Worm (Caenorhabditis elegans) whole organism, mixed stage, embryonic: Measurements from ENCODE around the gene K01A11.3.
A peak's percentile ranks its signal among the peaks of the same experiment; 100 is the strongest.

Experiments
- M03D4.4 ChIP-seq: sonication (generic microtip); optimal IDR thresholded peaks from 2 replicates; lab custom pipeline; 2017; ENCODE audit warnings: mild to moderate bottlenecking, missing genetic modification characterization, missing compliant biosample characterization
- bed-3 ChIP-seq: fragments of 200-800 bp; sonication (Bioruptor generic); optimal IDR thresholded peaks from 3 replicates; lab custom pipeline; 2018; ENCODE audit warnings: mild to moderate bottlenecking, missing genetic modification characterization, moderate library complexity, missing compliant biosample characterization
- ceh-39 ChIP-seq: fragments of 150-350 bp; optimal IDR thresholded peaks from 2 replicates; lab custom pipeline; 2014; ENCODE audit warnings: missing biosample characterization, missing genetic modification characterization
- ceh-43 ChIP-seq: fragments of 200-800 bp; sonication (Bioruptor generic); optimal IDR thresholded peaks from 2 replicates; lab custom pipeline; 2018; ENCODE audit warnings: mild to moderate bottlenecking, missing genetic modification characterization, moderate library complexity, missing compliant biosample characterization
- ceh-83 ChIP-seq: fragments of 200-800 bp; sonication (Bioruptor generic); optimal IDR thresholded peaks from 2 replicates; lab custom pipeline; 2018; ENCODE audit warnings: mild to moderate bottlenecking, missing genetic modification characterization, missing compliant biosample characterization
- cnd-1 ChIP-seq: fragments of 200-800 bp; sonication (Bioruptor generic); optimal IDR thresholded peaks from 2 replicates; lab custom pipeline; 2018; ENCODE audit warnings: mild to moderate bottlenecking, missing genetic modification characterization, missing compliant biosample characterization
- drap-1 ChIP-seq: fragments of 200-800 bp; sonication (Bioruptor generic); optimal IDR thresholded peaks from 3 replicates; lab custom pipeline; 2018; ENCODE audit warnings: mild to moderate bottlenecking, missing genetic modification characterization, missing compliant biosample characterization
- elt-1 ChIP-seq: sonication (generic microtip); optimal IDR thresholded peaks from 2 replicates; lab custom pipeline; 2017; ENCODE audit warnings: missing genetic modification characterization, mild to moderate bottlenecking, missing compliant biosample characterization, antibody characterized with exemption, moderate library complexity, borderline replicate concordance; ENCODE audit not compliant: insufficient read depth
- elt-3 ChIP-seq: fragments of 150-350 bp; optimal IDR thresholded peaks from 2 replicates; lab custom pipeline; 2014; ENCODE audit warnings: missing biosample characterization, missing genetic modification characterization
- flh-1 ChIP-seq: fragments of 200-800 bp; sonication (Bioruptor generic); optimal IDR thresholded peaks from 2 replicates; lab custom pipeline; 2018; ENCODE audit warnings: mild to moderate bottlenecking, missing genetic modification characterization, moderate library complexity, missing compliant biosample characterization
- ham-2 ChIP-seq: fragments of 200-800 bp; sonication (Bioruptor generic); optimal IDR thresholded peaks from 2 replicates; lab custom pipeline; 2018; ENCODE audit warnings: mild to moderate bottlenecking, missing genetic modification characterization, missing compliant biosample characterization
- hlh-1 ChIP-seq: fragments of 150-350 bp; optimal IDR thresholded peaks from 2 replicates; lab custom pipeline; 2014; ENCODE audit warnings: missing biosample characterization, missing genetic modification reagents, missing genetic modification characterization
- lin-13 ChIP-seq: fragments of 150-350 bp; optimal IDR thresholded peaks from 2 replicates; lab custom pipeline; 2014; ENCODE audit warnings: missing biosample characterization, missing genetic modification characterization
- mab-5 ChIP-seq: fragments of 150-350 bp; optimal IDR thresholded peaks from 2 replicates; lab custom pipeline; 2014; ENCODE audit warnings: missing biosample characterization, missing genetic modification characterization
- mls-2 ChIP-seq: sonication (generic microtip); optimal IDR thresholded peaks from 2 replicates; lab custom pipeline; 2016; ENCODE audit warnings: mild to moderate bottlenecking, missing genetic modification characterization, moderate library complexity, missing compliant biosample characterization
- nhr-12 ChIP-seq: fragments of 150-350 bp; optimal IDR thresholded peaks from 2 replicates; lab custom pipeline; 2014; ENCODE audit warnings: missing biosample characterization, missing genetic modification characterization
- nhr-2 ChIP-seq: fragments of 150-350 bp; optimal IDR thresholded peaks from 2 replicates; lab custom pipeline; 2014; ENCODE audit warnings: missing biosample characterization, missing genetic modification characterization
- nhr-28 ChIP-seq: fragments of 150-350 bp; optimal IDR thresholded peaks from 2 replicates; lab custom pipeline; 2014; ENCODE audit warnings: missing biosample characterization, missing genetic modification characterization
- nhr-76 ChIP-seq: sonication (generic microtip); optimal IDR thresholded peaks from 2 replicates; lab custom pipeline; 2017; ENCODE audit warnings: missing biosample characterization, missing genetic modification characterization
- pha-4 ChIP-seq: fragments of 150-350 bp; optimal IDR thresholded peaks from 2 replicates; lab custom pipeline; 2018; ENCODE audit warnings: missing biosample characterization, missing genetic modification reagents, missing genetic modification characterization
- sem-2 ChIP-seq: fragments of 200-800 bp; sonication (Bioruptor generic); optimal IDR thresholded peaks from 2 replicates; lab custom pipeline; 2018; ENCODE audit warnings: mild to moderate bottlenecking, missing genetic modification characterization, missing compliant biosample characterization
- snpc-4 ChIP-seq: fragments of 150-350 bp; optimal IDR thresholded peaks from 2 replicates; lab custom pipeline; 2014; ENCODE audit warnings: missing biosample characterization, missing genetic modification characterization
- sptf-1 ChIP-seq: sonication (generic microtip); optimal IDR thresholded peaks from 2 replicates; lab custom pipeline; 2017; ENCODE audit warnings: mild to moderate bottlenecking, missing genetic modification characterization, moderate library complexity, missing compliant biosample characterization
- tbx-8 ChIP-seq: fragments of 200-800 bp; sonication (Bioruptor generic); optimal IDR thresholded peaks from 2 replicates; lab custom pipeline; 2018; ENCODE audit warnings: mild to moderate bottlenecking, missing genetic modification characterization, moderate library complexity, missing compliant biosample characterization
- unc-120 ChIP-seq: sonication (generic microtip); optimal IDR thresholded peaks from 2 replicates; lab custom pipeline; 2017; ENCODE audit warnings: missing genetic modification characterization, missing compliant biosample characterization; ENCODE audit not compliant: poor library complexity, severe bottlenecking
- unc-39 ChIP-seq: fragments of 150-350 bp; optimal IDR thresholded peaks from 2 replicates; lab custom pipeline; 2014; ENCODE audit warnings: missing biosample characterization, missing genetic modification characterization
- unc-62 ChIP-seq: fragments of 150-350 bp; optimal IDR thresholded peaks from 2 replicates; lab custom pipeline; 2014; ENCODE audit warnings: missing biosample characterization, missing genetic modification reagents, missing genetic modification characterization
- zip-8 ChIP-seq: fragments of 150-350 bp; optimal IDR thresholded peaks from 2 replicates; lab custom pipeline; 2014; ENCODE audit warnings: missing biosample characterization, missing genetic modification characterization
- ztf-11 ChIP-seq: fragments of 150-350 bp; optimal IDR thresholded peaks from 2 replicates; lab custom pipeline; 2014; ENCODE audit warnings: missing biosample characterization, missing genetic modification characterization

K01A11.3 gene

ce11 chrIII:3488224-3488623, 35.8 kb upstream of the K01A11.3 start, which contains the start of gene C34C12.7:
Gene C34C12.7, minus strand, starts transcription at chrIII:3488341.
- TF ChIP-seq ztf-11 (tag; lab: Kevin White, UChicago) (no peak), unc-120 (tag; lab: Kevin White, UChicago) (no peak), nhr-76 (tag; lab: Kevin White, UChicago) (no peak)

ce11 chrIII:3487133-3487532, 34.7 kb upstream of the K01A11.3 start:
- TF ChIP-seq sptf-1 (tag; lab: Kevin White, UChicago) (no peak), nhr-28 (tag; lab: Kevin White, UChicago) (no peak), snpc-4 (tag; lab: Kevin White, UChicago) (no peak), mab-5 (tag; lab: Kevin White, UChicago) (no peak), bed-3 (no peak), nhr-2 (no peak), pha-4 (no peak), mls-2 (tag; lab: Kevin White, UChicago) (no peak), tbx-8 (GFP tag; lab: Kevin White, UChicago) (no peak), unc-62 (GFP tag; lab: Kevin White, UChicago) (no peak), sem-2 (GFP tag; lab: Kevin White, UChicago) (no peak), drap-1 (GFP tag; lab: Kevin White, UChicago) (no peak), elt-3 (tag; lab: Kevin White, UChicago) (no peak), ceh-43 (GFP tag; lab: Kevin White, UChicago) (no peak), ceh-39 (tag; lab: Kevin White, UChicago) (no peak), ceh-83 (no peak), nhr-76 (tag; lab: Kevin White, UChicago) (no peak), flh-1 (GFP tag; lab: Kevin White, UChicago) (no peak), lin-13 (tag; lab: Kevin White, UChicago) (no peak), cnd-1 (tag; lab: Kevin White, UChicago) (no peak)

ce11 chrIII:3486055-3486454, 33.6 kb upstream of the K01A11.3 start:
- no peak for TF ChIP-seq tbx-8 (GFP tag; lab: Kevin White, UChicago)
- TF ChIP-seq zip-8 (tag; lab: Kevin White, UChicago) = peak; percentile 61
- no peak for TF ChIP-seq ham-2 (GFP tag; lab: Kevin White, UChicago)
- TF ChIP-seq bed-3 = no peak

- TF ChIP-seq ceh-43 (GFP tag; lab: Kevin White, UChicago) (no peak), mab-5 (tag; lab: Kevin White, UChicago) (no peak), cnd-1 (tag; lab: Kevin White, UChicago) (no peak), unc-39 (tag; lab: Kevin White, UChicago) (no peak), elt-3 (tag; lab: Kevin White, UChicago) (no peak), nhr-76 (tag; lab: Kevin White, UChicago) (no peak), ztf-11 (tag; lab: Kevin White, UChicago) (no peak), zip-8 (tag; lab: Kevin White, UChicago) (no peak), hlh-1 (tag; lab: Kevin White, UChicago) (no peak), ceh-83 (no peak), elt-1 (tag; lab: Kevin White, UChicago) (no peak), drap-1 (GFP tag; lab: Kevin White, UChicago) (no peak), nhr-12 (tag; lab: Kevin White, UChicago) (no peak), mls-2 (tag; lab: Kevin White, UChicago) (no peak)
Observed at ce11 chrIII:3484995-3485394, 32.6 kb upstream of the K01A11.3 start.

ce11 chrIII:3482291-3482690, 29.9 kb upstream of the K01A11.3 start, which contains the start of gene C34C12.6:
Gene C34C12.6, plus strand, starts transcription at chrIII:3482591.
- no peak for TF ChIP-seq flh-1 (GFP tag; lab: Kevin White, UChicago)
- TF ChIP-seq nhr-76 (tag; lab: Kevin White, UChicago) = no peak
- no peak for TF ChIP-seq M03D4.4
- TF ChIP-seq nhr-2 = no peak
- no peak for TF ChIP-seq nhr-28 (tag; lab: Kevin White, UChicago)
- TF ChIP-seq nhr-12 (tag; lab: Kevin White, UChicago) = no peak
- TF ChIP-seq ceh-43 (GFP tag; lab: Kevin White, UChicago) = no peak
- TF ChIP-seq mls-2 (tag; lab: Kevin White, UChicago) = no peak
- no peak for TF ChIP-seq sptf-1 (tag; lab: Kevin White, UChicago)
- no peak for TF ChIP-seq cnd-1 (tag; lab: Kevin White, UChicago)
- no peak for TF ChIP-seq lin-13 (tag; lab: Kevin White, UChicago)
- TF ChIP-seq unc-120 (tag; lab: Kevin White, UChicago) = no peak
